Fruit fly (Drosophila melanogaster) whole organism, prepupa: ENCODE data around the gene alpha-Est7.

Experiments used
- CG1621 ChIP-seq: fragments of 200-800 bp; sonication (Bioruptor generic); optimal IDR thresholded peaks from 3 replicates; lab custom pipeline; 2018; ENCODE audit warnings: missing biosample characterization, mild to moderate bottlenecking, missing genetic modification characterization
- CG3032 ChIP-seq: fragments of 200-800 bp; optimal IDR thresholded peaks from 2 replicates; lab custom pipeline; 2019; ENCODE audit warnings: missing biosample characterization, mild to moderate bottlenecking, missing genetic modification characterization, moderate library complexity
- CG31627 ChIP-seq: fragments of 200-800 bp; sonication (Bioruptor generic); optimal IDR thresholded peaks from 3 replicates; lab custom pipeline; 2016; ENCODE audit warnings: missing biosample characterization, missing genetic modification characterization
- CG8119 ChIP-seq: fragments of 200-800 bp; sonication (Bioruptor generic); IDR thresholded peaks from 3 replicates; pipeline ENCODE4 v1.3.6; 2022; ENCODE audit warnings: missing biosample characterization, missing genetic modification characterization
- Gug ChIP-seq: fragments of 200-800 bp; sonication (Bioruptor generic); IDR thresholded peaks from 2 replicates; pipeline ENCODE4 v1.3.6; 2022; ENCODE audit warnings: missing biosample characterization, missing genetic modification characterization
- Hr38 ChIP-seq: sonication (Bioruptor generic); optimal IDR thresholded peaks from 2 replicates; lab custom pipeline; 2016; ENCODE audit warnings: missing biosample characterization, missing genetic modification characterization
- Sox102F ChIP-seq: fragments of 200-800 bp; sonication (Bioruptor generic); optimal IDR thresholded peaks from 2 replicates; lab custom pipeline; 2016; ENCODE audit warnings: missing biosample characterization, mild to moderate bottlenecking, missing genetic modification characterization
- acj6 ChIP-seq: fragments of 200-800 bp; sonication (Bioruptor generic); optimal IDR thresholded peaks from 3 replicates; lab custom pipeline; 2016; ENCODE audit warnings: missing biosample characterization, missing genetic modification characterization
- esn ChIP-seq: fragments of 200-800 bp; sonication (Bioruptor generic); optimal IDR thresholded peaks from 2 replicates; lab custom pipeline; 2016; ENCODE audit warnings: missing biosample characterization, mild to moderate bottlenecking, missing genetic modification characterization, moderate library complexity
- fd85E ChIP-seq: fragments of 200-800 bp; sonication (Bioruptor generic); optimal IDR thresholded peaks from 3 replicates; lab custom pipeline; 2016; ENCODE audit warnings: missing biosample characterization, missing genetic modification characterization

DNA sequence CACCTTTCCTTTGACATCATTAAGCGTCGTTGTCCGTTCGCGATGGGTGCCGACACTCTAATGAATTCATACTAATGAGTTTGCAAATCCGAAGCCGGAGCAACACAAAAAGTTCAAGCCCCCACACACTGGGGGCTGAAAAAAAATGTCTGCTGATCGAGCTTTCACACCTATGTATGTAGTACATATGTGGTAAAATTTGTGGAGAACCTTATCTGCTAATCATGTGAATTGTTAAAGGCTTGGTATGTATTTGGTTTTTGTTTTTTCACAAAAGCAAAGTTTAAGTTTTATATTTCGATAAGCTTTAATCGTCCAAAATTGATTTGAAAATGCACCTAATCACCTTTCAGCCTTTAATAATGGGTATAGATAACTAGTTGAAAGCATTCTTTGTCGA lies 12.7 kb upstream of the alpha-Est7 start, which contains the start of gene alpha-Est5:
- TF ChIP-seq fd85E (GFP tag; lab: Kevin White, UChicago) (no peak), CG8119 (GFP tag; lab: Robert Waterston, UW) (no peak), CG31627 (no peak), Gug (GFP tag; lab: Robert Waterston, UW) (no peak), esn (GFP tag; lab: Kevin White, UChicago) (no peak), CG1621 (tag; lab: Kevin White, UChicago) (no peak), CG3032 (tag; lab: Kevin White, UChicago) (no peak), Hr38 (GFP tag; lab: Kevin White, UChicago) (no peak), Sox102F (GFP tag; lab: Kevin White, UChicago) (no peak), acj6 (GFP tag; lab: Kevin White, UChicago) (no peak)
